Fruit fly (Drosophila melanogaster) whole organism, wandering third instar larva: Measurements from ENCODE around the gene Acp76A.

ENCODE experiments used
- CrebA ChIP-seq: fragments of 200-800 bp; sonication (Bioruptor generic); optimal IDR thresholded peaks from 2 replicates; lab custom pipeline; 2016; ENCODE audit warnings: missing biosample characterization, mild to moderate bottlenecking, missing genetic modification characterization, borderline replicate concordance
- Dfd ChIP-seq: fragments of >200 bp; optimal IDR thresholded peaks from 2 replicates; lab custom pipeline; 2017; ENCODE audit warnings: missing biosample characterization, missing genetic modification characterization
- Dif ChIP-seq: fragments of 200-275, 200-300 bp; sonication (Bioruptor generic); optimal IDR thresholded peaks from 2 replicates; lab custom pipeline; 2018; ENCODE audit warnings: missing biosample characterization, missing genetic modification characterization; ENCODE audit not compliant: partially characterized antibody
- Sp1 ChIP-seq: fragments of 200-800 bp; sonication (Bioruptor generic); optimal IDR thresholded peaks from 3 replicates; lab custom pipeline; 2019; ENCODE audit warnings: missing biosample characterization, mild to moderate bottlenecking, missing genetic modification characterization, moderate library complexity
- fru ChIP-seq: fragments of 200-800 bp; sonication (Bioruptor generic); optimal IDR thresholded peaks from 3 replicates; lab custom pipeline; 2016; ENCODE audit warnings: missing biosample characterization, mild to moderate bottlenecking, missing genetic modification characterization
- pan ChIP-seq: fragments of >200 bp; optimal IDR thresholded peaks from 2 replicates; lab custom pipeline; 2017
- usp ChIP-seq: fragments of >200 bp; optimal IDR thresholded peaks from 2 replicates; lab custom pipeline; 2017; ENCODE audit warnings: missing biosample characterization, missing genetic modification characterization

DNA sequence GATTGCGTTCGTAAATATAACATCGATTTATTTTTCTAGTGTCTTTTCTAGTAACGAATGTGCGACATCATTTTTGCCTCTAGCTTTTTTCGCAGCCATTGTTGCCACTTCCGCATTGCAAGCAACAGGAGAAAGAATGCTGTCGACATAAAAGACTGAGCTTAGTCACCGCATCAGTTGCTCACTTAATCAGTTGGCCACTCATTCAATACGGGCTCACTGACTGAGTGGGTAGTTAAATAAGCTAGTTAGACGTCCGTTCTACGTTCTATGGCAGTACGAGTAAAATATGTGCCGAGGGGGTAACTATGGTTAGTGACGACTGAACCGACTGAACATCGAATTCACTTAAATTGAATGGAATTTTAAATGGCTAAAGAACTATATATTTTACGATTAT is 24.1 kb upstream of the Acp76A start:
- TF ChIP-seq Sp1 (GFP tag; lab: Kevin White, UChicago) (no peak), fru (GFP tag; lab: Kevin White, UChicago) (no peak), usp (no peak), Dfd (GFP tag; lab: Kevin White, UChicago) (no peak), Dif (GFP tag; lab: Kevin White, UChicago) (no peak), pan (lab: Kevin White, UChicago) (no peak), CrebA (GFP tag; lab: Kevin White, UChicago) (no peak)
